Fruit fly (Drosophila melanogaster): ENCODE measurements around the gene RpS5a.

Gene RpS5a

dm6 chrX:17159819-17160218 is 11.8 kb upstream of the RpS5a start, which contains the start of gene baz (continued):
- TF ChIP-seq CG17829 (tag; optimal IDR thresholded peaks at IDR 0.05) (peak; percentile 27), CG15073 (GFP tag; optimal IDR thresholded peaks at IDR 0.05) (no peak), CG11696 (GFP tag; IDR thresholded peaks at IDR 0.05) (no peak), ara (GFP tag; IDR thresholded peaks at IDR 0.05) (no peak), CG7928 (GFP tag; optimal IDR thresholded peaks at IDR 0.05) (peak; percentile 37), CG8089 (GFP tag; optimal IDR thresholded peaks at IDR 0.05) (no peak), CG9876 (GFP tag; optimal IDR thresholded peaks at IDR 0.05) (no peak), CkIIα-i1 (GFP tag; IDR thresholded peaks at IDR 0.05) (no peak), CG5953 (GFP tag; IDR thresholded peaks at IDR 0.05) (no peak), ATbp (GFP tag; optimal IDR thresholded peaks at IDR 0.05) (no peak), tna (GFP tag; IDR thresholded peaks at IDR 0.05; ENCODE audit: partially characterized antibody) (peak; percentile 81), CG13624 (GFP tag; optimal IDR thresholded peaks at IDR 0.05) (peak; percentile 43), scrt (GFP tag; optimal IDR thresholded peaks at IDR 0.05) (no peak), cas (GFP tag; IDR thresholded peaks at IDR 0.05) (no peak), CG16863 (GFP tag; optimal IDR thresholded peaks at IDR 0.05) (no peak), tx (GFP tag; optimal IDR thresholded peaks at IDR 0.05) (no peak), CG6813 (GFP tag; optimal IDR thresholded peaks at IDR 0.05) (no peak), CG13287 (GFP tag; IDR thresholded peaks at IDR 0.05; ENCODE audit: partially characterized antibody) (peak; percentile 87), sd (tag; optimal IDR thresholded peaks at IDR 0.05) (no peak), ab (GFP tag; optimal IDR thresholded peaks at IDR 0.05) (no peak), tgo (GFP tag; IDR thresholded peaks at IDR 0.05) (no peak), lilli (GFP tag; optimal IDR thresholded peaks at IDR 0.05) (no peak), gsb-n (tag; optimal IDR thresholded peaks at IDR 0.05) (no peak), Med (GFP tag) (peak; percentile 66), slp2 (GFP tag; optimal IDR thresholded peaks at IDR 0.05) (no peak), peb (GFP tag; IDR thresholded peaks at IDR 0.05) (no peak), tup (GFP tag; optimal IDR thresholded peaks at IDR 0.05) (no peak), HLH4C (GFP tag; IDR thresholded peaks at IDR 0.05; ENCODE audit: partially characterized antibody) (peak; percentile 77), CG32767 (GFP tag; IDR thresholded peaks at IDR 0.05) (no peak), HmgZ (tag; optimal IDR thresholded peaks at IDR 0.05) (peak; percentile 49), Gsc (GFP tag; IDR thresholded peaks at IDR 0.05) (no peak), pfk (GFP tag; optimal IDR thresholded peaks at IDR 0.05) (no peak), CG7556 (GFP tag; optimal IDR thresholded peaks at IDR 0.05) (no peak), BEAF-32 (GFP tag; optimal IDR thresholded peaks at IDR 0.05) (peak; percentile 90), pb (GFP tag; optimal IDR thresholded peaks at IDR 0.05) (no peak), pzg (GFP tag; optimal IDR thresholded peaks at IDR 0.05) (peak; percentile 91), Dek (tag; optimal IDR thresholded peaks at IDR 0.05) (peak; percentile 20), HLHmδ (GFP tag; optimal IDR thresholded peaks at IDR 0.05) (peak; percentile 17), mam (GFP tag; optimal IDR thresholded peaks at IDR 0.05) (no peak), Hmx (GFP tag; optimal IDR thresholded peaks at IDR 0.05) (no peak), sob (GFP tag; IDR thresholded peaks at IDR 0.05) (peak; percentile 53; the same call in 1 of the 2 replicates), CG15601 (tag; optimal IDR thresholded peaks at IDR 0.05) (no peak), kni (GFP tag; optimal IDR thresholded peaks at IDR 0.05) (no peak), CG9797 (GFP tag; optimal IDR thresholded peaks at IDR 0.05) (peak; percentile 90), CG11695 (GFP tag; IDR thresholded peaks at IDR 0.05) (no peak), Sox100B (GFP tag; optimal IDR thresholded peaks at IDR 0.05) (no peak), CG4360 (GFP tag; IDR thresholded peaks at IDR 0.05) (peak; percentile 82), Deaf1 (tag; optimal IDR thresholded peaks at IDR 0.05) (no peak), Fer3 (tag; optimal IDR thresholded peaks at IDR 0.05) (no peak), CG16779 (GFP tag; IDR thresholded peaks at IDR 0.05) (no peak), CG7271 (tag; optimal IDR thresholded peaks at IDR 0.05) (no peak), CG8281 (tag; optimal IDR thresholded peaks at IDR 0.05) (no peak)

Measured in whole organism, embryonic.